Worm (Caenorhabditis elegans) whole organism, L4 larva: Measurements from ENCODE around the gene rheb-1.
"Not testable (repeated sequence)": the region's sequence is repeated elsewhere in the genome, so short reads cannot be mapped to it uniquely, and the experiment has no call there.

Experiments
- F26F4.8 ChIP-seq: fragments of 200-800 bp; sonication (Bioruptor generic); conservative IDR thresholded peaks from 2 replicates; pipeline ENCODE4 v1.3.6; 2022; ENCODE audit warnings: missing genetic modification characterization, missing compliant biosample characterization
- F37D6.2 ChIP-seq: sonication (generic microtip); optimal IDR thresholded peaks from 2 replicates; lab custom pipeline; 2016; ENCODE audit warnings: mild to moderate bottlenecking, missing genetic modification characterization, missing compliant biosample characterization
- R02D3.7 ChIP-seq: fragments of 150-350 bp; sonication (generic microtip); optimal IDR thresholded peaks from 3 replicates; lab custom pipeline; 2014; ENCODE audit warnings: missing biosample characterization, missing genetic modification characterization
- T26A8.4 ChIP-seq: fragments of 200-800 bp; sonication (Bioruptor generic); IDR thresholded peaks from 2 replicates; pipeline ENCODE4 v1.3.6; 2022; ENCODE audit warnings: missing genetic modification characterization, missing compliant biosample characterization
- Y105C5A.15 ChIP-seq: fragments of 200-800 bp; sonication (Bioruptor generic); IDR thresholded peaks from 2 replicates; pipeline ENCODE4 v1.3.6; 2022; ENCODE audit warnings: missing genetic modification characterization, missing compliant biosample characterization
- Y75B8A.6 ChIP-seq: fragments of 200-800 bp; sonication (Bioruptor generic); IDR thresholded peaks from 2 replicates; pipeline ENCODE4 v1.3.6; 2022; ENCODE audit warnings: missing genetic modification reagents, missing genetic modification characterization, missing compliant biosample characterization
- ZK337.2 ChIP-seq: fragments of 200-800 bp; sonication (Bioruptor generic); IDR thresholded peaks from 2 replicates; pipeline ENCODE4 v1.3.6; 2022; ENCODE audit warnings: missing genetic modification reagents, missing genetic modification characterization, missing compliant biosample characterization
- ZK546.5 ChIP-seq, 2 experiments: sonication (generic microtip); optimal IDR thresholded peaks; 2 replicates each; lab custom pipeline; 2017; ENCODE audit warnings: missing biosample characterization in 2 of 2, missing genetic modification characterization in 2 of 2
- aha-1 ChIP-seq: fragments of 150-350 bp; peaks from one replicate; lab custom pipeline; 2014; ENCODE audit warnings: missing biosample characterization, missing genetic modification characterization
- ama-1 ChIP-seq: fragments of 150-350 bp; optimal IDR thresholded peaks from 2 replicates; lab custom pipeline; 2014; ENCODE audit warnings: inconsistent platforms, mixed read lengths
- arid-1 ChIP-seq: fragments of 200-800 bp; sonication (Bioruptor generic); conservative IDR thresholded peaks from 2 replicates; pipeline ENCODE4 v1.3.6; 2022; ENCODE audit warnings: missing genetic modification reagents, missing genetic modification characterization, missing compliant biosample characterization
- attf-4 ChIP-seq: sonication (generic microtip); optimal IDR thresholded peaks from 3 replicates; lab custom pipeline; 2017; ENCODE audit warnings: missing biosample characterization, missing genetic modification characterization
- ceh-82 ChIP-seq: sonication (generic microtip); optimal IDR thresholded peaks from 2 replicates; lab custom pipeline; 2017; ENCODE audit warnings: missing biosample characterization, missing genetic modification characterization
- dmd-6 ChIP-seq: fragments of 200-800 bp; sonication (Bioruptor generic); IDR thresholded peaks from 2 replicates; pipeline ENCODE4 v1.3.6; 2022; ENCODE audit warnings: missing genetic modification reagents, missing genetic modification characterization, missing compliant biosample characterization
- dpl-1 ChIP-seq: fragments of 150-350 bp; optimal IDR thresholded peaks from 2 replicates; lab custom pipeline; 2014; ENCODE audit warnings: missing biosample characterization, missing genetic modification reagents, missing genetic modification characterization
- duxl-1 ChIP-seq: sonication (generic microtip); optimal IDR thresholded peaks from 2 replicates; lab custom pipeline; 2016; ENCODE audit warnings: mild to moderate bottlenecking, missing genetic modification characterization, moderate library complexity, missing compliant biosample characterization; ENCODE audit not compliant: poor library complexity
- dve-1 ChIP-seq: sonication (generic microtip); optimal IDR thresholded peaks from 2 replicates; lab custom pipeline; 2017; ENCODE audit warnings: antibody characterized with exemption, mild to moderate bottlenecking, missing genetic modification characterization, missing compliant biosample characterization; ENCODE audit not compliant: insufficient read depth
- egl-43 ChIP-seq: fragments of 200-800 bp; sonication (Bioruptor generic); IDR thresholded peaks from 2 replicates; pipeline ENCODE4 v1.3.6; 2022; ENCODE audit warnings: missing genetic modification reagents, missing genetic modification characterization, missing compliant biosample characterization
- hlh-11 ChIP-seq: fragments of 200-800 bp; sonication (Bioruptor generic); optimal IDR thresholded peaks from 2 replicates; lab custom pipeline; 2018; ENCODE audit warnings: mild to moderate bottlenecking, missing genetic modification characterization, missing compliant biosample characterization
- hlh-30 ChIP-seq: sonication (generic microtip); optimal IDR thresholded peaks from 2 replicates; lab custom pipeline; 2017; ENCODE audit warnings: antibody characterized with exemption, mild to moderate bottlenecking, missing genetic modification characterization, missing compliant biosample characterization; ENCODE audit not compliant: insufficient read depth
- lin-29 ChIP-seq: fragments of 200-800 bp; sonication (Bioruptor generic); IDR thresholded peaks from 2 replicates; pipeline ENCODE4 v1.3.6; 2022; ENCODE audit warnings: missing genetic modification reagents, missing genetic modification characterization, missing compliant biosample characterization
- lin-38 ChIP-seq: fragments of 200-800 bp; sonication (Bioruptor generic); IDR thresholded peaks from 2 replicates; pipeline ENCODE4 v1.3.6; 2022; ENCODE audit warnings: missing genetic modification reagents, missing genetic modification characterization, missing compliant biosample characterization
- lir-3 ChIP-seq: sonication (generic microtip); optimal IDR thresholded peaks from 2 replicates; lab custom pipeline; 2016; ENCODE audit warnings: mild to moderate bottlenecking, missing genetic modification characterization, missing compliant biosample characterization
- lsy-2 ChIP-seq, 2 experiments: fragments of 150-350 bp in 1 of 2; sonication (generic microtip) in 1 of 2; optimal IDR thresholded peaks; 2 replicates each; lab custom pipeline; 2014 to 2017; ENCODE audit warnings: missing biosample characterization in 2 of 2, missing genetic modification characterization in 2 of 2
- mes-2 ChIP-seq: sonication (generic microtip); optimal IDR thresholded peaks from 2 replicates; lab custom pipeline; 2016; ENCODE audit warnings: missing genotype, mild to moderate bottlenecking, missing genetic modification characterization, missing compliant biosample characterization; ENCODE audit not compliant: poor library complexity, severe bottlenecking
- mxl-3 ChIP-seq: fragments of 200-800 bp; sonication (Bioruptor generic); optimal IDR thresholded peaks from 2 replicates; lab custom pipeline; 2018; ENCODE audit warnings: mild to moderate bottlenecking, missing genetic modification characterization, missing compliant biosample characterization
- nhr-102 ChIP-seq: sonication (generic microtip); optimal IDR thresholded peaks from 2 replicates; lab custom pipeline; 2016; ENCODE audit warnings: mild to moderate bottlenecking, missing genetic modification characterization, moderate library complexity, missing compliant biosample characterization
- nhr-237 ChIP-seq: sonication (generic microtip); optimal IDR thresholded peaks from 2 replicates; lab custom pipeline; 2017; ENCODE audit warnings: missing biosample characterization, missing genetic modification characterization
- nhr-77 ChIP-seq: fragments of 150-350 bp; optimal IDR thresholded peaks from 2 replicates; lab custom pipeline; 2014; ENCODE audit warnings: missing biosample characterization, missing genetic modification characterization
- php-3 ChIP-seq: fragments of 200-800 bp; sonication (Bioruptor generic); IDR thresholded peaks from 2 replicates; pipeline ENCODE4 v1.3.6; 2022; ENCODE audit warnings: missing genetic modification reagents, missing genetic modification characterization, missing compliant biosample characterization
- set-16 ChIP-seq: fragments of 200-800 bp; sonication (Bioruptor generic); IDR thresholded peaks from 2 replicates; pipeline ENCODE4 v1.3.6; 2022; ENCODE audit warnings: missing genetic modification reagents, missing genetic modification characterization, missing compliant biosample characterization
- snpc-1.2 ChIP-seq: fragments of 200-800 bp; sonication (Bioruptor generic); IDR thresholded peaks from 2 replicates; pipeline ENCODE4 v1.3.6; 2022; ENCODE audit warnings: missing genetic modification reagents, missing genetic modification characterization, missing compliant biosample characterization
- tra-1 ChIP-seq: fragments of 200-800 bp; sonication (Bioruptor generic); IDR thresholded peaks from 2 replicates; pipeline ENCODE4 v1.3.6; 2022; ENCODE audit warnings: missing genetic modification reagents, missing genetic modification characterization, missing compliant biosample characterization
- unc-62 ChIP-seq, 3 experiments: fragments of 150-350 bp in 1 of 3; sonication (generic microtip); optimal IDR thresholded peaks in 2 of 3; peaks in 1 of 3; 1 replicate in 1 of 3; 2 replicates in 2 of 3; lab custom pipeline; 2014 to 2017; ENCODE audit warnings: missing biosample characterization in 3 of 3, missing genetic modification characterization in 3 of 3, missing genetic modification reagents in 3 of 3, missing genotype in 1 of 3
- zip-11 ChIP-seq: fragments of 200-800 bp; sonication (Bioruptor generic); IDR thresholded peaks from 2 replicates; pipeline ENCODE4 v1.3.6; 2022; ENCODE audit warnings: missing genetic modification characterization, missing compliant biosample characterization
- zip-2 ChIP-seq: fragments of 150-350 bp; optimal IDR thresholded peaks from 2 replicates; lab custom pipeline; 2014; ENCODE audit warnings: missing biosample characterization, missing genetic modification characterization

Gene rheb-1

ce11 chrIII:9454730-9455129, 1.1 kb downstream of the rheb-1 start (continued):
- TF ChIP-seq mes-2 (peak; percentile 17), ama-1 (lab: Kevin White, UChicago) (no peak)
- TF ChIP-seq, all 104 proteins: peak for 6

- TF ChIP-seq zip-11 (no peak), dve-1 (no peak), egl-43 (GFP tag; lab: Robert Waterston, UW) (no peak)
Observed at ce11 chrIII:9453962-9454361, 1.9 kb downstream of the rheb-1 start, which contains the start of gene F54C8.7. TSS of gene F54C8.7 (minus strand) at chrIII:9454062.

ce11 chrIII:9450933-9451332, 4.9 kb downstream of the rheb-1 start:
- TF ChIP-seq unc-62 (GFP tag; optimal IDR thresholded peaks at IDR 0.05 in 1 of 2; lab: Kevin White, UChicago) (peak in 1 of 2 experiments; percentile 84), unc-62 (tag; optimal IDR thresholded peaks at IDR 0.05; lab: Kevin White, UChicago) (no peak), zip-11 (no peak), mxl-3 (peak; percentile 12), T26A8.4 (0 out of 2 replicates have a peak, but pooled peaks have one; percentile 27), mes-2 (peak; percentile 17), hlh-30 (tag; lab: Kevin White, UChicago) (peak; percentile 41), hlh-11 (tag; lab: Kevin White, UChicago) (peak; percentile 1), lsy-2 (tag; optimal IDR thresholded peaks at IDR 0.05; lab: Kevin White, UChicago) (peak in 1 of 2 experiments; percentile 37), duxl-1 (tag; lab: Kevin White, UChicago) (no peak), ceh-82 (tag; lab: Kevin White, UChicago) (no peak)

- TF ChIP-seq F26F4.8 (GFP tag; lab: Robert Waterston, UW) (no peak), unc-62 (GFP tag; optimal IDR thresholded peaks at IDR 0.05 in 1 of 2; lab: Kevin White, UChicago) (no peak), unc-62 (tag; optimal IDR thresholded peaks at IDR 0.05; lab: Kevin White, UChicago) (no peak), R02D3.7 (tag; lab: Kevin White, UChicago) (no peak), attf-4 (tag; lab: Kevin White, UChicago) (no peak), dve-1 (no peak), nhr-102 (tag; lab: Kevin White, UChicago) (no peak), lin-38 (GFP tag; lab: Robert Waterston, UW) (no peak), hlh-30 (tag; lab: Kevin White, UChicago) (no peak)
Observed at ce11 chrIII:9449831-9450230, 6.0 kb downstream of the rheb-1 start, which contains the start of gene F54C8.6. TSS of gene F54C8.6 (minus strand) at chrIII:9449931.

- TF ChIP-seq F26F4.8 (GFP tag; lab: Robert Waterston, UW) = 0 out of 2 replicates have a peak, but pooled peaks have one; percentile 11
Observed at ce11 chrIII:9447634-9448033, 8.2 kb downstream of the rheb-1 start.

- TF ChIP-seq unc-62 (GFP tag; optimal IDR thresholded peaks at IDR 0.05 in 1 of 2; lab: Kevin White, UChicago) (peak in 1 of 2 experiments; percentile 36), aha-1 (tag; lab: Kevin White, UChicago) (peak; percentile 31)
- not testable (repeated sequence) for TF ChIP-seq unc-62 (tag; optimal IDR thresholded peaks at IDR 0.05; lab: Kevin White, UChicago)
Observed at ce11 chrIII:9445699-9446098, 10.1 kb downstream of the rheb-1 start.

ce11 chrIII:9443417-9444027, 12.3 kb downstream of the rheb-1 start, which contains the start of gene pir-2:
TSS of gene pir-2 (minus strand) at chrIII:9443634.
- no peak for TF ChIP-seq ZK546.5 (tag; optimal IDR thresholded peaks at IDR 0.05; lab: Kevin White, UChicago)
- TF ChIP-seq Y75B8A.6 (GFP tag; lab: Robert Waterston, UW) = no peak
- TF ChIP-seq duxl-1 (tag; lab: Kevin White, UChicago) = peak; percentile 29
- no peak for TF ChIP-seq Y105C5A.15 (GFP tag; lab: Robert Waterston, UW)
- peak; percentile 26 for TF ChIP-seq nhr-102 (tag; lab: Kevin White, UChicago)
- TF ChIP-seq lin-29 (GFP tag; lab: Robert Waterston, UW) = no peak
- TF ChIP-seq dmd-6 (GFP tag; lab: Robert Waterston, UW) = peak; percentile 61
- no peak for TF ChIP-seq zip-2 (tag; lab: Kevin White, UChicago)
- peak; percentile 50 for TF ChIP-seq set-16 (GFP tag; lab: Robert Waterston, UW)
- TF ChIP-seq snpc-1.2 = no peak
- TF ChIP-seq lsy-2 (tag; optimal IDR thresholded peaks at IDR 0.05; lab: Kevin White, UChicago) = peak; percentile 64 to 92
- peak; percentile 51; the same call in 1 of the 2 replicates for TF ChIP-seq arid-1 (GFP tag; lab: Robert Waterston, UW)
- TF ChIP-seq lir-3 (tag; lab: Kevin White, UChicago) = no peak
- no peak for TF ChIP-seq php-3
- TF ChIP-seq tra-1 (GFP tag; lab: Robert Waterston, UW) = no peak
- TF ChIP-seq nhr-237 (tag; lab: Kevin White, UChicago) = no peak
- TF ChIP-seq R02D3.7 (tag; lab: Kevin White, UChicago) = no peak
- TF ChIP-seq nhr-77 (tag; lab: Kevin White, UChicago) = peak; percentile 31
- no peak for TF ChIP-seq ZK337.2 (GFP tag; lab: Robert Waterston, UW)
- peak; percentile 20 for TF ChIP-seq mxl-3
- TF ChIP-seq dpl-1 (GFP tag; lab: Kevin White, UChicago) = peak; percentile 93
- peak; percentile 49 for TF ChIP-seq F37D6.2 (tag; lab: Kevin White, UChicago)
